Fruit fly (Drosophila melanogaster): Measurements from ENCODE around the gene CAH8.

Gene CAH8

dm6 chr3R:22375674-22376073 lies 13.8 kb downstream of the CAH8 start, which contains the start of gene CG18596 (continued):
- TF ChIP-seq CG16813 (GFP tag; IDR thresholded peaks at IDR 0.05; ENCODE audit: partially characterized antibody) (peak; percentile 92), p53 (GFP tag; optimal IDR thresholded peaks at IDR 0.05) (no peak), CG14667 (GFP tag; IDR thresholded peaks at IDR 0.05) (no peak), mld (GFP tag; IDR thresholded peaks at IDR 0.05; ENCODE audit: partially characterized antibody) (peak; percentile 84; the same call in 2 of the 3 replicates), sug (tag; optimal IDR thresholded peaks at IDR 0.05) (no peak), CG7786 (GFP tag; optimal IDR thresholded peaks at IDR 0.05) (no peak), Opbp (GFP tag; IDR thresholded peaks at IDR 0.05; ENCODE audit: partially characterized antibody) (peak; percentile 86; the same call in 2 of the 3 replicates)

DNA sequence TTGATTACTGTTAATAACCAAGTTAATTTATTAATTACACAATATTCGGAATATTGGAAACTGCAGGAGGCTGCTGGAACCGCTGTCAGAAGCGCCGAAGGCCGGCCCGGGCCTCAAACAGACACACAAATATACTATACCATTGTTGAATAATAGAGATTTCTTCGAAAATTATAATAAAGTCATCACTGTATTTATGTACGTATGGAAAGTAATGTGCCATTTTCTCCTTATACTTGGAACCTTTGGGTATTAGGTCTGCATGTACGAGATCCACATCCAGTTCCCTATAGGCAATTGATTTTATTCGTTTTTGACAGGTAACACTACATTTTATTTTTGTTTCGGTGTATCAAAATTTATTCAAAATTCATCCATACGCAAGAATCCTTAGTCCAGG lies 17.0 kb downstream of the CAH8 start, which contains the start of gene CG7069:
Gene CG7069, plus strand, starts transcription at position 301 of the 400 bp plus-strand sequence.
- TF ChIP-seq ab (GFP tag; optimal IDR thresholded peaks at IDR 0.05) (no peak), sens (GFP tag) (peak; percentile 0)

dm6 chr3R:22368777-22369214 lies 20.7 kb downstream of the CAH8 start:
- TF ChIP-seq ab (GFP tag; optimal IDR thresholded peaks at IDR 0.05) (no peak), cwo (GFP tag; optimal IDR thresholded peaks at IDR 0.05) (peak; percentile 55), CTCF (GFP tag; optimal IDR thresholded peaks at IDR 0.05) (no peak), CG7786 (GFP tag; optimal IDR thresholded peaks at IDR 0.05) (no peak), Blimp-1 (GFP tag; optimal IDR thresholded peaks at IDR 0.05) (no peak), tll (GFP tag; optimal IDR thresholded peaks at IDR 0.05) (no peak), CG10462 (GFP tag; optimal IDR thresholded peaks at IDR 0.05) (no peak), HHEX (GFP tag; optimal IDR thresholded peaks at IDR 0.05) (peak; percentile 49), Ptx1 (GFP tag; IDR thresholded peaks at IDR 0.05) (peak; percentile 82), CG12942 (GFP tag; optimal IDR thresholded peaks at IDR 0.05) (peak; percentile 26), CG10366 (GFP tag; IDR thresholded peaks at IDR 0.05) (peak; percentile 76), bcd (GFP tag; optimal IDR thresholded peaks at IDR 0.05) (peak; percentile 65), gro (GFP tag; optimal IDR thresholded peaks at IDR 0.05) (no peak), CG6175 (GFP tag; IDR thresholded peaks at IDR 0.05) (no peak), pum (GFP tag; optimal IDR thresholded peaks at IDR 0.05) (no peak), btn (GFP tag; optimal IDR thresholded peaks at IDR 0.05) (no peak), Mrtf (GFP tag; IDR thresholded peaks at IDR 0.05) (peak; percentile 55; the same call in 2 of the 3 replicates), CG13775 (GFP tag; optimal IDR thresholded peaks at IDR 0.05) (peak; percentile 64), fu2 (GFP tag; optimal IDR thresholded peaks at IDR 0.05) (no peak), luna (GFP tag; optimal IDR thresholded peaks at IDR 0.05) (no peak), CG14710 (tag; optimal IDR thresholded peaks at IDR 0.05) (peak; percentile 7), Bteb2 (GFP tag; optimal IDR thresholded peaks at IDR 0.05) (no peak), prd (optimal IDR thresholded peaks at IDR 0.05) (no peak), prd (GFP tag; IDR thresholded peaks at IDR 0.05) (peak; percentile 78), pzg (GFP tag; optimal IDR thresholded peaks at IDR 0.05) (no peak), bowl (GFP tag; IDR thresholded peaks at IDR 0.05) (peak; percentile 45; the same call in 1 of the 2 replicates), row (GFP tag; IDR thresholded peaks at IDR 0.05) (peak; percentile 95), seq (GFP tag; IDR thresholded peaks at IDR 0.05) (peak; percentile 84), Dip3 (GFP tag; optimal IDR thresholded peaks at IDR 0.05) (no peak), pfk (GFP tag; optimal IDR thresholded peaks at IDR 0.05) (no peak), CG12744 (GFP tag; optimal IDR thresholded peaks at IDR 0.05) (no peak), unc-4 (GFP tag; IDR thresholded peaks at IDR 0.05; ENCODE audit: partially characterized antibody) (no peak), otp (GFP tag; IDR thresholded peaks at IDR 0.05) (peak; percentile 69; the same call in 2 of the 3 replicates), Hr51 (GFP tag; optimal IDR thresholded peaks at IDR 0.05) (peak; percentile 34 to 65), CG14014 (GFP tag; IDR thresholded peaks at IDR 0.05) (peak; percentile 81), Optix (GFP tag; IDR thresholded peaks at IDR 0.05) (peak; percentile 63; the same call in 1 of the 3 replicates), CG8478 (optimal IDR thresholded peaks at IDR 0.05) (no peak), z (GFP tag; IDR thresholded peaks at IDR 0.05) (no peak), BEAF-32 (GFP tag; optimal IDR thresholded peaks at IDR 0.05) (no peak), ATbp (GFP tag; optimal IDR thresholded peaks at IDR 0.05) (peak; percentile 54), CG9876 (GFP tag; optimal IDR thresholded peaks at IDR 0.05) (no peak)

All from whole organism, embryonic.